Fruit fly (Drosophila melanogaster) whole organism, embryonic: ENCODE measurements around the gene CG32388.

ENCODE experiments used
- Awh ChIP-seq: fragments of 200-800 bp; sonication (Bioruptor generic); IDR thresholded peaks from 2 replicates; pipeline ENCODE4, ENCODE4 v1.3.6; 2022; ENCODE audit warnings: missing biosample characterization, missing genetic modification characterization
- CG10543 ChIP-seq: fragments of 200-800 bp; sonication (Bioruptor generic); optimal IDR thresholded peaks from 3 replicates; lab custom pipeline; 2017; ENCODE audit warnings: missing biosample characterization, mild to moderate bottlenecking, missing genetic modification characterization, moderate library complexity
- CG10979 ChIP-seq: fragments of 200-800 bp; sonication (Bioruptor generic); optimal IDR thresholded peaks from 2 replicates; lab custom pipeline; 2018; ENCODE audit warnings: missing biosample characterization, mild to moderate bottlenecking, missing genetic modification characterization, moderate library complexity
- CG11085 ChIP-seq: fragments of 200-800 bp; sonication (Bioruptor generic); IDR thresholded peaks from 2 replicates; pipeline ENCODE4 v1.3.6; 2022; ENCODE audit warnings: missing biosample characterization, missing genetic modification characterization
- CG11695 ChIP-seq: fragments of 200-800 bp; sonication (Bioruptor generic); IDR thresholded peaks from 3 replicates; pipeline ENCODE4 v1.3.6; 2022; ENCODE audit warnings: missing biosample characterization, missing genetic modification characterization
- CG11696 ChIP-seq: fragments of 200-800 bp; sonication (Bioruptor generic); IDR thresholded peaks from 2 replicates; pipeline ENCODE4 v1.3.6; 2022; ENCODE audit warnings: missing biosample characterization, missing genetic modification characterization
- CG16815 ChIP-seq: fragments of 200-800 bp; sonication (Bioruptor generic); optimal IDR thresholded peaks from 3 replicates; lab custom pipeline; 2017; ENCODE audit warnings: missing biosample characterization, mild to moderate bottlenecking, missing genetic modification characterization
- CG17568 ChIP-seq: fragments of 200-800 bp; sonication (Bioruptor generic); optimal IDR thresholded peaks from 2 replicates; lab custom pipeline; 2018; ENCODE audit warnings: missing biosample characterization, mild to moderate bottlenecking, missing genetic modification characterization, moderate library complexity
- CG3163 ChIP-seq: fragments of 200-800 bp; sonication (Bioruptor generic); optimal IDR thresholded peaks from 3 replicates; lab custom pipeline; 2016; ENCODE audit warnings: missing biosample characterization, missing genetic modification characterization
- CG4404 ChIP-seq: fragments of 200-800 bp; sonication (Bioruptor generic); IDR thresholded peaks from 2 replicates; pipeline ENCODE4 v1.3.6; 2022; ENCODE audit warnings: missing biosample characterization, missing genetic modification characterization
- CG4424 ChIP-seq: fragments of 200-800 bp; sonication (Bioruptor generic); optimal IDR thresholded peaks from 3 replicates; lab custom pipeline; 2016; ENCODE audit warnings: missing biosample characterization, missing genetic modification characterization
- CG4820 ChIP-seq: fragments of 200-800 bp; sonication (Bioruptor generic); optimal IDR thresholded peaks from 3 replicates; lab custom pipeline; 2016; ENCODE audit warnings: missing biosample characterization, missing genetic modification characterization
- CG6175 ChIP-seq: fragments of 200-800 bp; sonication (Bioruptor generic); IDR thresholded peaks from 3 replicates; pipeline ENCODE4 v1.3.6; 2022; ENCODE audit warnings: missing biosample characterization, missing genetic modification characterization
- CG6791 ChIP-seq: fragments of 200-800 bp; sonication (Bioruptor generic); IDR thresholded peaks from 3 replicates; pipeline ENCODE4 v1.3.6; 2022; ENCODE audit warnings: missing biosample characterization, missing genetic modification characterization; ENCODE audit not compliant: partially characterized antibody
- CG7271 ChIP-seq: fragments of 200-800 bp; sonication (Bioruptor generic); optimal IDR thresholded peaks from 2 replicates; lab custom pipeline; 2018; ENCODE audit warnings: missing biosample characterization, mild to moderate bottlenecking, missing genetic modification characterization, moderate library complexity
- CG8281 ChIP-seq: fragments of 200-800 bp; sonication (Bioruptor generic); optimal IDR thresholded peaks from 2 replicates; lab custom pipeline; 2018; ENCODE audit warnings: missing biosample characterization, mild to moderate bottlenecking, missing genetic modification characterization, moderate library complexity
- CkIIα-i1 ChIP-seq: fragments of 200-800 bp; sonication (Bioruptor generic); IDR thresholded peaks from 2 replicates; pipeline ENCODE4 v1.3.6; 2022; ENCODE audit warnings: missing biosample characterization, missing genetic modification characterization
- D19A ChIP-seq: fragments of 200-800 bp; optimal IDR thresholded peaks from 3 replicates; lab custom pipeline; 2019; ENCODE audit warnings: missing biosample characterization, mild to moderate bottlenecking, missing genetic modification characterization, moderate library complexity
- Dll ChIP-seq: fragments of 200-800 bp; sonication (Bioruptor generic); IDR thresholded peaks from 4 replicates; pipeline ENCODE4 v1.3.6; 2022; ENCODE audit warnings: missing biosample characterization, missing genetic modification characterization; ENCODE audit not compliant: partially characterized antibody
- Ets65A ChIP-seq: fragments of 200-800 bp; sonication (Bioruptor generic); peaks from one replicate; lab custom pipeline; 2016; ENCODE audit warnings: missing biosample characterization, missing genetic modification characterization
- MBD-R2 ChIP-seq: fragments of 200-800 bp; sonication (Bioruptor generic); IDR thresholded peaks from 2 replicates; pipeline ENCODE4 v1.3.6; 2022; ENCODE audit warnings: missing biosample characterization, missing genetic modification characterization
- MESR4 ChIP-seq: fragments of 200-800 bp; sonication (Bioruptor generic); optimal IDR thresholded peaks from 2 replicates; lab custom pipeline; 2018; ENCODE audit warnings: missing biosample characterization, mild to moderate bottlenecking, missing genetic modification characterization, moderate library complexity
- MTF-1 ChIP-seq: fragments of 200-800 bp; sonication (Bioruptor generic); optimal IDR thresholded peaks from 2 replicates; lab custom pipeline; 2018; ENCODE audit warnings: missing biosample characterization, mild to moderate bottlenecking, missing genetic modification characterization, borderline replicate concordance
- Med ChIP-seq: fragments of 200-800 bp; sonication (Bioruptor generic); peaks from one replicate; lab custom pipeline; 2016; ENCODE audit warnings: missing biosample characterization, missing genetic modification characterization, mild to moderate bottlenecking, inconsistent platforms, moderate library complexity
- NC2β ChIP-seq: fragments of 200-800 bp; sonication (Bioruptor generic); optimal IDR thresholded peaks from 2 replicates; lab custom pipeline; 2016; ENCODE audit warnings: missing biosample characterization, missing genetic modification characterization
- NfI ChIP-seq: fragments of 200-800 bp; sonication (Bioruptor generic); optimal IDR thresholded peaks from 3 replicates; lab custom pipeline; 2018; ENCODE audit warnings: missing biosample characterization, mild to moderate bottlenecking, missing genetic modification characterization, moderate library complexity
- Oaz ChIP-seq: fragments of 200-800 bp; sonication (Bioruptor generic); IDR thresholded peaks from 2 replicates; pipeline ENCODE4 v1.3.6; 2022; ENCODE audit warnings: missing biosample characterization, missing genetic modification characterization
- Scr ChIP-seq: fragments of 200-800 bp; sonication (Bioruptor generic); IDR thresholded peaks from 2 replicates; pipeline ENCODE4 v1.3.6; 2022; ENCODE audit warnings: missing biosample characterization, missing genetic modification characterization; ENCODE audit not compliant: partially characterized antibody
- Six4 ChIP-seq: fragments of 200-800 bp; sonication (Bioruptor generic); optimal IDR thresholded peaks from 2 replicates; lab custom pipeline; 2016; ENCODE audit warnings: missing biosample characterization, missing genetic modification characterization
- Sry-β ChIP-seq: fragments of 200-800 bp; sonication (Bioruptor generic); optimal IDR thresholded peaks from 2 replicates; lab custom pipeline; 2018; ENCODE audit warnings: missing biosample characterization, mild to moderate bottlenecking, missing genetic modification characterization, moderate library complexity
- Xbp1 ChIP-seq: fragments of 200-800 bp; sonication (Bioruptor generic); optimal IDR thresholded peaks from 3 replicates; lab custom pipeline; 2016; ENCODE audit warnings: missing biosample characterization, mild to moderate bottlenecking, missing genetic modification characterization
- aop ChIP-seq: fragments of 200-800 bp; sonication (Bioruptor generic); IDR thresholded peaks from 2 replicates; pipeline ENCODE4 v1.3.6; 2022; ENCODE audit warnings: missing biosample characterization, missing genetic modification characterization
- caup ChIP-seq: fragments of 200-800 bp; sonication (Bioruptor generic); optimal IDR thresholded peaks from 3 replicates; lab custom pipeline; 2017; ENCODE audit warnings: missing biosample characterization, mild to moderate bottlenecking, missing genetic modification characterization, moderate library complexity; ENCODE audit not compliant: severe bottlenecking
- dmrt11E ChIP-seq: fragments of 200-800 bp; sonication (Bioruptor generic); optimal IDR thresholded peaks from 3 replicates; lab custom pipeline; 2018; ENCODE audit warnings: missing biosample characterization, mild to moderate bottlenecking, missing genetic modification characterization, moderate library complexity
- dysf ChIP-seq: fragments of 200-800 bp; sonication (Bioruptor generic); IDR thresholded peaks from 3 replicates; pipeline ENCODE4 v1.3.6; 2022; ENCODE audit warnings: missing biosample characterization, missing genetic modification characterization
- en ChIP-seq: fragments of 200-800 bp; sonication (Bioruptor generic); optimal IDR thresholded peaks from 2 replicates; lab custom pipeline; 2016; ENCODE audit warnings: missing biosample characterization, missing genetic modification characterization
- esg ChIP-seq: fragments of 200-800 bp; sonication (Bioruptor generic); conservative IDR thresholded peaks from 2 replicates; pipeline ENCODE4 v1.3.6; 2022; ENCODE audit warnings: missing biosample characterization, missing genetic modification characterization
- fd96Cb ChIP-seq: fragments of 200-800 bp; sonication (Bioruptor generic); optimal IDR thresholded peaks from 2 replicates; lab custom pipeline; 2018; ENCODE audit warnings: missing biosample characterization, mild to moderate bottlenecking, missing genetic modification characterization, moderate library complexity
- ftz-f1 ChIP-seq: fragments of 200-800 bp; sonication (Bioruptor generic); optimal IDR thresholded peaks from 2 replicates; lab custom pipeline; 2016; ENCODE audit warnings: missing biosample characterization, missing genetic modification characterization
- klu ChIP-seq: fragments of 200-800 bp; sonication (Bioruptor generic); IDR thresholded peaks from 2 replicates; pipeline ENCODE4 v1.3.6; 2022; ENCODE audit warnings: missing biosample characterization, missing genetic modification characterization
- mld ChIP-seq: fragments of 200-800 bp; sonication (Bioruptor generic); IDR thresholded peaks from 3 replicates; pipeline ENCODE4 v1.3.6; 2022; ENCODE audit warnings: missing biosample characterization, missing genetic modification characterization; ENCODE audit not compliant: partially characterized antibody
- oc ChIP-seq: fragments of 200-800 bp; sonication (Bioruptor generic); optimal IDR thresholded peaks from 2 replicates; lab custom pipeline; 2018; ENCODE audit warnings: missing biosample characterization, mild to moderate bottlenecking, missing genetic modification characterization, moderate library complexity
- odd ChIP-seq: fragments of 200-800 bp; sonication (Bioruptor generic); optimal IDR thresholded peaks from 2 replicates; lab custom pipeline; 2017; ENCODE audit warnings: missing biosample characterization, mild to moderate bottlenecking, missing genetic modification characterization
- pho ChIP-seq: fragments of 200-800 bp; sonication (Bioruptor generic); optimal IDR thresholded peaks from 2 replicates; lab custom pipeline; 2016; ENCODE audit warnings: missing biosample characterization, missing genetic modification characterization
- ro ChIP-seq: fragments of 200-800 bp; sonication (Bioruptor generic); IDR thresholded peaks from 2 replicates; pipeline ENCODE4 v1.3.6; 2022; ENCODE audit warnings: missing biosample characterization, missing genetic modification characterization
- sr ChIP-seq: fragments of 200-800 bp; sonication (Bioruptor generic); IDR thresholded peaks from 3 replicates; pipeline ENCODE4 v1.3.6; 2022; ENCODE audit warnings: missing biosample characterization, missing genetic modification characterization
- trh ChIP-seq: fragments of 200-800 bp; sonication (Bioruptor generic); optimal IDR thresholded peaks from 2 replicates; lab custom pipeline; 2016; ENCODE audit warnings: missing biosample characterization, missing genetic modification characterization
- vfl ChIP-seq: fragments of 200-800 bp; sonication (Bioruptor generic); optimal IDR thresholded peaks from 2 replicates; lab custom pipeline; 2016; ENCODE audit warnings: missing biosample characterization, missing genetic modification characterization

The CG32388 gene

dm6 chr3L:6955254-6956229 is 28.8 kb downstream of the CG32388 start, which contains the start of the genes CG10077 and CG9948 (continued):
- TF ChIP-seq CG17568 (GFP tag; lab: Kevin White, UChicago), result peak; percentile 83
- TF ChIP-seq pho (GFP tag; lab: Kevin White, UChicago), result peak; percentile 73
- peak; percentile 52; the same call in 1 of the 3 replicates for TF ChIP-seq CG6175 (GFP tag; lab: Robert Waterston, UW)
- peak; percentile 53; the same call in 1 of the 2 replicates for TF ChIP-seq ro (GFP tag; lab: Robert Waterston, UW)
- no peak for TF ChIP-seq en (GFP tag; lab: Kevin White, UChicago)
- peak; percentile 3 for TF ChIP-seq Sry-β (GFP tag; lab: Kevin White, UChicago)
- TF ChIP-seq CG8281 (tag; lab: Kevin White, UChicago), result peak; percentile 69
- TF ChIP-seq CG6791 (GFP tag; lab: Robert Waterston, UW), result peak; percentile 80
- no peak for TF ChIP-seq ftz-f1
- peak; percentile 89 for TF ChIP-seq CG10979 (tag; lab: Kevin White, UChicago)
- TF ChIP-seq dysf (GFP tag; lab: Robert Waterston, UW), result peak; percentile 93
- TF ChIP-seq esg, result peak; percentile 91
- TF ChIP-seq mld (GFP tag; lab: Robert Waterston, UW), result peak; percentile 68; the same call in 1 of the 3 replicates
- TF ChIP-seq CG4404 (GFP tag; lab: Robert Waterston, UW), result peak; percentile 73
- TF ChIP-seq Awh (GFP tag; lab: Robert Waterston, UW), result peak; percentile 84
- TF ChIP-seq MBD-R2 (GFP tag; lab: Robert Waterston, UW), result peak; percentile 79
- peak; percentile 91 for TF ChIP-seq Xbp1
- peak; percentile 69 for TF ChIP-seq klu
- TF ChIP-seq Med (GFP tag; lab: Kevin White, UChicago), result peak; percentile 90
- peak; percentile 78 for TF ChIP-seq MTF-1 (GFP tag; lab: Kevin White, UChicago)
- peak; percentile 40 for TF ChIP-seq NC2β (GFP tag; lab: Kevin White, UChicago)
- peak; percentile 86 for TF ChIP-seq D19A (tag; lab: Kevin White, UChicago)
- TF ChIP-seq CG7271 (tag; lab: Kevin White, UChicago), result peak; percentile 73
- 0 out of 3 replicates have a peak, but pooled peaks have one; percentile 25 for TF ChIP-seq sr (GFP tag; lab: Robert Waterston, UW)
- peak; percentile 66 for TF ChIP-seq vfl (GFP tag; lab: Kevin White, UChicago)
- TF ChIP-seq CG4424 (GFP tag; lab: Kevin White, UChicago), result peak; percentile 89
- TF ChIP-seq CG16815 (GFP tag; lab: Kevin White, UChicago), result peak; percentile 82
- no peak for TF ChIP-seq CG3163 (GFP tag; lab: Kevin White, UChicago)
- TF ChIP-seq Scr (GFP tag; lab: Robert Waterston, UW), result peak; percentile 86
- peak; percentile 92 for TF ChIP-seq MESR4 (GFP tag; lab: Kevin White, UChicago)
- peak; percentile 87 for TF ChIP-seq Ets65A (GFP tag; lab: Kevin White, UChicago)
- peak; percentile 90 for TF ChIP-seq CG11085 (GFP tag; lab: Robert Waterston, UW)
- TF ChIP-seq Six4 (GFP tag; lab: Kevin White, UChicago), result peak; percentile 71
- TF ChIP-seq CG11695 (GFP tag; lab: Robert Waterston, UW), result peak; percentile 85
- TF ChIP-seq oc, result no peak
- TF ChIP-seq fd96Cb (tag; lab: Kevin White, UChicago), result peak; percentile 88
- 0 out of 2 replicates have a peak, but pooled peaks have one; percentile 17 for TF ChIP-seq aop (GFP tag; lab: Robert Waterston, UW)
- TF ChIP-seq CG4820, result peak; percentile 78
- peak; percentile 85 for TF ChIP-seq Dll (GFP tag; lab: Robert Waterston, UW)
- peak; percentile 63 for TF ChIP-seq CG11696
- peak; percentile 77 for TF ChIP-seq odd (GFP tag; lab: Kevin White, UChicago)
- TF ChIP-seq Oaz, result peak; percentile 85
- TF ChIP-seq CG10543 (GFP tag; lab: Kevin White, UChicago), result peak; percentile 88
- peak; percentile 67 for TF ChIP-seq trh (GFP tag; lab: Kevin White, UChicago)
- TF ChIP-seq CkIIα-i1 (GFP tag; lab: Robert Waterston, UW), result no peak; the same call in 1 of the 2 replicates
- TF ChIP-seq NfI, result peak; percentile 86
- TF ChIP-seq caup (GFP tag; lab: Kevin White, UChicago), result peak; percentile 82
- TF ChIP-seq dmrt11E (tag; lab: Kevin White, UChicago), result peak; percentile 89
